Fruit fly (Drosophila melanogaster) whole organism, embryonic: Measurements from ENCODE around the gene RpL18.

ENCODE experiments used
- Bteb2 ChIP-seq: fragments of 200-800 bp; sonication (Bioruptor generic); optimal IDR thresholded peaks from 2 replicates; lab custom pipeline; 2016; ENCODE audit warnings: missing biosample characterization, missing genetic modification characterization
- CG11456 ChIP-seq: fragments of 200-800 bp; sonication (Bioruptor generic); IDR thresholded peaks from 3 replicates; pipeline ENCODE4 v1.3.6; 2022; ENCODE audit warnings: missing biosample characterization, missing genetic modification characterization
- CG14860 ChIP-seq: fragments of 200-800 bp; sonication (Bioruptor generic); IDR thresholded peaks from 3 replicates; pipeline ENCODE4 v1.3.6; 2022; ENCODE audit warnings: missing biosample characterization, missing genetic modification characterization; ENCODE audit not compliant: partially characterized antibody
- CG14965 ChIP-seq: fragments of 200-800 bp; sonication (Bioruptor generic); optimal IDR thresholded peaks from 2 replicates; lab custom pipeline; 2016; ENCODE audit warnings: missing biosample characterization, missing genetic modification characterization, borderline replicate concordance
- CG15073 ChIP-seq: fragments of 200-800 bp; sonication (Bioruptor generic); optimal IDR thresholded peaks from 2 replicates; lab custom pipeline; 2016; ENCODE audit warnings: missing biosample characterization, missing genetic modification characterization
- CG17361 ChIP-seq: fragments of 200-800 bp; sonication (Bioruptor generic); IDR thresholded peaks from 3 replicates; pipeline ENCODE4 v1.3.6; 2022; ENCODE audit warnings: missing biosample characterization, missing genetic modification characterization
- CG18476 ChIP-seq: fragments of 200-800 bp; sonication (Bioruptor generic); optimal IDR thresholded peaks from 2 replicates; lab custom pipeline; 2016; ENCODE audit warnings: missing biosample characterization, mild to moderate bottlenecking, missing genetic modification characterization
- CG2889 ChIP-seq: fragments of 200-800 bp; sonication (Bioruptor generic); IDR thresholded peaks from 3 replicates; pipeline ENCODE4 v1.3.6; 2022; ENCODE audit warnings: missing biosample characterization, missing genetic modification characterization
- CG31365 ChIP-seq: fragments of 200-800 bp; sonication (Bioruptor generic); optimal IDR thresholded peaks from 2 replicates; lab custom pipeline; 2018; ENCODE audit warnings: missing biosample characterization, mild to moderate bottlenecking, missing genetic modification characterization
- CG3838 ChIP-seq: fragments of 200-800 bp; sonication (Bioruptor generic); optimal IDR thresholded peaks from 3 replicates; lab custom pipeline; 2016; ENCODE audit warnings: missing biosample characterization, missing genetic modification characterization
- CG6854 ChIP-seq: fragments of 200-800 bp; sonication (Bioruptor generic); optimal IDR thresholded peaks from 3 replicates; lab custom pipeline; 2017; ENCODE audit warnings: missing biosample characterization, mild to moderate bottlenecking, missing genetic modification characterization
- CG7556 ChIP-seq: fragments of 200-800 bp; sonication (Bioruptor generic); optimal IDR thresholded peaks from 2 replicates; lab custom pipeline; 2017; ENCODE audit warnings: missing biosample characterization, mild to moderate bottlenecking, missing genetic modification characterization
- Chrac-16 ChIP-seq: fragments of 200-800 bp; sonication (Bioruptor generic); optimal IDR thresholded peaks from 3 replicates; lab custom pipeline; 2016; ENCODE audit warnings: missing biosample characterization, missing genetic modification characterization
- Ets65A ChIP-seq: fragments of 200-800 bp; sonication (Bioruptor generic); peaks from one replicate; lab custom pipeline; 2016; ENCODE audit warnings: missing biosample characterization, missing genetic modification characterization
- Fer1 ChIP-seq: fragments of 200-800 bp; sonication (Bioruptor generic); optimal IDR thresholded peaks from 2 replicates; lab custom pipeline; 2017; ENCODE audit warnings: missing biosample characterization, mild to moderate bottlenecking, missing genetic modification characterization
- HLH4C ChIP-seq: fragments of 200-800 bp; sonication (Bioruptor generic); IDR thresholded peaks from 3 replicates; pipeline ENCODE4 v1.3.6; 2022; ENCODE audit warnings: missing biosample characterization, missing genetic modification characterization; ENCODE audit not compliant: partially characterized antibody
- HLH54F ChIP-seq: fragments of 200-800 bp; sonication (Bioruptor generic); optimal IDR thresholded peaks from 3 replicates; lab custom pipeline; 2016; ENCODE audit warnings: missing biosample characterization, missing genetic modification characterization
- Hand ChIP-seq: fragments of 200-800 bp; sonication (Bioruptor generic); optimal IDR thresholded peaks from 2 replicates; lab custom pipeline; 2017; ENCODE audit warnings: mild to moderate bottlenecking, missing biosample characterization, missing genetic modification reagents, missing genetic modification characterization
- HmgZ ChIP-seq: fragments of 200-800 bp; sonication (Bioruptor generic); optimal IDR thresholded peaks from 2 replicates; lab custom pipeline; 2018; ENCODE audit warnings: missing biosample characterization, mild to moderate bottlenecking, missing genetic modification characterization
- Lim3 ChIP-seq: fragments of 200-800 bp; sonication (Bioruptor generic); IDR thresholded peaks from 2 replicates; pipeline ENCODE4 v1.3.6; 2022; ENCODE audit warnings: missing biosample characterization, missing genetic modification characterization
- Myb ChIP-seq: fragments of 200-800 bp; sonication (Bioruptor generic); optimal IDR thresholded peaks from 2 replicates; lab custom pipeline; 2016; ENCODE audit warnings: missing biosample characterization, missing genetic modification characterization
- Nf-YA ChIP-seq: fragments of 200-800 bp; sonication (Bioruptor generic); IDR thresholded peaks from 2 replicates; pipeline ENCODE4 v1.3.6; 2022; ENCODE audit warnings: missing biosample characterization, missing genetic modification characterization
- Opbp ChIP-seq: fragments of 200-800 bp; sonication (Bioruptor generic); IDR thresholded peaks from 3 replicates; pipeline ENCODE4 v1.3.6; 2022; ENCODE audit warnings: missing biosample characterization, missing genetic modification characterization; ENCODE audit not compliant: partially characterized antibody
- Rx ChIP-seq: fragments of 200-800 bp; sonication (Bioruptor generic); IDR thresholded peaks from 2 replicates; pipeline ENCODE4 v1.3.6; 2022; ENCODE audit warnings: missing biosample characterization, missing genetic modification characterization
- Side ChIP-seq: fragments of 200-800 bp; sonication (Bioruptor generic); optimal IDR thresholded peaks from 2 replicates; lab custom pipeline; 2016; ENCODE audit warnings: missing biosample characterization, missing genetic modification characterization
- Sry-δ ChIP-seq: fragments of 200-800 bp; sonication (Bioruptor generic); optimal IDR thresholded peaks from 2 replicates; lab custom pipeline; 2016; ENCODE audit warnings: missing biosample characterization, missing genetic modification characterization
- Usf ChIP-seq: fragments of 200-800 bp; sonication (Bioruptor generic); optimal IDR thresholded peaks from 2 replicates; lab custom pipeline; 2017; ENCODE audit warnings: missing genotype, missing biosample characterization, missing genetic modification characterization
- Xbp1 ChIP-seq: fragments of 200-800 bp; sonication (Bioruptor generic); optimal IDR thresholded peaks from 3 replicates; lab custom pipeline; 2016; ENCODE audit warnings: missing biosample characterization, mild to moderate bottlenecking, missing genetic modification characterization
- YL-1 ChIP-seq: fragments of 200-800 bp; sonication (Bioruptor generic); optimal IDR thresholded peaks from 3 replicates; lab custom pipeline; 2017; ENCODE audit warnings: missing biosample characterization, mild to moderate bottlenecking, missing genetic modification characterization
- ab ChIP-seq: fragments of 200-800 bp; sonication (Bioruptor generic); optimal IDR thresholded peaks from 2 replicates; lab custom pipeline; 2016; ENCODE audit warnings: missing biosample characterization, missing genetic modification characterization
- az2 ChIP-seq: fragments of 200-800 bp; sonication (Bioruptor generic); optimal IDR thresholded peaks from 3 replicates; lab custom pipeline; 2016; ENCODE audit warnings: missing biosample characterization, missing genetic modification characterization
- bcd ChIP-seq: fragments of 200-800 bp; sonication (Bioruptor generic); optimal IDR thresholded peaks from 2 replicates; lab custom pipeline; 2017; ENCODE audit warnings: missing biosample characterization, mild to moderate bottlenecking, missing genetic modification characterization
- dmrt11E ChIP-seq: fragments of 200-800 bp; sonication (Bioruptor generic); optimal IDR thresholded peaks from 3 replicates; lab custom pipeline; 2018; ENCODE audit warnings: missing biosample characterization, mild to moderate bottlenecking, missing genetic modification characterization, moderate library complexity
- gcm ChIP-seq: fragments of 200-800 bp; sonication (Bioruptor generic); optimal IDR thresholded peaks from 2 replicates; lab custom pipeline; 2019; ENCODE audit warnings: missing biosample characterization, mild to moderate bottlenecking, missing genetic modification characterization, moderate library complexity
- gfzf ChIP-seq: fragments of 200-800 bp; sonication (Bioruptor generic); optimal IDR thresholded peaks from 2 replicates; lab custom pipeline; 2016; ENCODE audit warnings: missing biosample characterization, mild to moderate bottlenecking, missing genetic modification characterization, moderate library complexity
- gsb ChIP-seq: fragments of 200-800 bp; sonication (Bioruptor generic); IDR thresholded peaks from 2 replicates; pipeline ENCODE4 v1.3.6; 2022; ENCODE audit warnings: missing biosample characterization, missing genetic modification characterization
- h ChIP-seq: fragments of >200 bp; optimal IDR thresholded peaks from 2 replicates; lab custom pipeline; 2017
- her ChIP-seq: fragments of 200-800 bp; sonication (Bioruptor generic); optimal IDR thresholded peaks from 2 replicates; lab custom pipeline; 2016; ENCODE audit warnings: missing biosample characterization, missing genetic modification characterization
- inv ChIP-seq: fragments of 200-800 bp; sonication (Bioruptor generic); IDR thresholded peaks from 2 replicates; pipeline ENCODE4 v1.3.6; 2022; ENCODE audit warnings: missing biosample characterization, missing genetic modification characterization; ENCODE audit not compliant: partially characterized antibody
- kay ChIP-seq: fragments of 200-800 bp; sonication (Bioruptor generic); optimal IDR thresholded peaks from 2 replicates; lab custom pipeline; 2016; ENCODE audit warnings: missing biosample characterization, missing genetic modification characterization
- onecut ChIP-seq: fragments of 200-800 bp; sonication (Bioruptor generic); IDR thresholded peaks from 2 replicates; pipeline ENCODE4 v1.3.6; 2022; ENCODE audit warnings: missing biosample characterization, missing genetic modification characterization
- peb ChIP-seq: fragments of 200-800 bp; sonication (Bioruptor generic); IDR thresholded peaks from 2 replicates; pipeline ENCODE4 v1.3.6; 2022; ENCODE audit warnings: missing biosample characterization, missing genetic modification characterization
- phol ChIP-seq: fragments of 200-800 bp; sonication (Bioruptor generic); optimal IDR thresholded peaks from 3 replicates; lab custom pipeline; 2018; ENCODE audit warnings: missing biosample characterization, mild to moderate bottlenecking, missing genetic modification characterization, moderate library complexity
- run ChIP-seq: fragments of 200-800 bp; sonication (Bioruptor generic); optimal IDR thresholded peaks from 3 replicates; lab custom pipeline; 2018; ENCODE audit warnings: missing biosample characterization, mild to moderate bottlenecking, missing genetic modification characterization
- salm ChIP-seq: fragments of 200-800 bp; sonication (Bioruptor generic); optimal IDR thresholded peaks from 2 replicates; lab custom pipeline; 2018; ENCODE audit warnings: missing biosample characterization, mild to moderate bottlenecking, missing genetic modification characterization
- schlank ChIP-seq: fragments of 200-800 bp; sonication (Bioruptor generic); optimal IDR thresholded peaks from 2 replicates; lab custom pipeline; 2018; ENCODE audit warnings: missing biosample characterization, mild to moderate bottlenecking, missing genetic modification characterization
- tin ChIP-seq: fragments of 200-800 bp; sonication (Bioruptor generic); optimal IDR thresholded peaks from 3 replicates; lab custom pipeline; 2016; ENCODE audit warnings: missing biosample characterization, missing genetic modification characterization
- trh ChIP-seq: fragments of 200-800 bp; sonication (Bioruptor generic); optimal IDR thresholded peaks from 2 replicates; lab custom pipeline; 2016; ENCODE audit warnings: missing biosample characterization, missing genetic modification characterization
- tx ChIP-seq: fragments of 200-800 bp; sonication (Bioruptor generic); optimal IDR thresholded peaks from 2 replicates; lab custom pipeline; 2016; ENCODE audit warnings: missing biosample characterization, missing genetic modification characterization
- unpg ChIP-seq: fragments of 200-800 bp; sonication (Bioruptor generic); optimal IDR thresholded peaks from 3 replicates; lab custom pipeline; 2018; ENCODE audit warnings: missing biosample characterization, mild to moderate bottlenecking, missing genetic modification characterization, moderate library complexity
- vvl ChIP-seq: fragments of 200-800 bp; sonication (Bioruptor generic); IDR thresholded peaks from 2 replicates; pipeline ENCODE4 v1.3.6; 2022; ENCODE audit warnings: missing biosample characterization, missing genetic modification characterization
- wek ChIP-seq: fragments of 200-800 bp; sonication (Bioruptor generic); optimal IDR thresholded peaks from 3 replicates; lab custom pipeline; 2018; ENCODE audit warnings: missing biosample characterization, mild to moderate bottlenecking, missing genetic modification characterization, moderate library complexity

The RpL18 gene

DNA sequence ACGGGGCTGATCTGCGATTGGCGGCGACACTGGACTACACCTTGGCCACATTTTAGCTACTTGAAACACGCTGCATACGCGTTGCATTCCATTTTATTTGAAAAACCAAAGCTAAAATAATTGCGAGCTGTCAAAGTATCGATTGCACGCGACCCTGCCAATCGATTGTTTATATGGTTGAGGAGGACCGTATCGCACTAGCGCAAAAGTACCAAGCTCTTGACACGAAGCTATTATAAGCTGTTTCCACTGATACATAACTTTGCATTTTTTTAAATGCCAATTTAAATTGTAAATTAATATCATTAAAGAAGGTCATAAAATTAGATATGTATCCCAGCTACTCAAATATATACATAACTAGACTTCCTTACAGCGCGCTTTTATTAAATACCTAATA lies 8.0 kb upstream of the RpL18 start, which contains the start of gene Cdc27 (continued):
- TF ChIP-seq tx (GFP tag; lab: Kevin White, UChicago) (no peak), Side (GFP tag; lab: Kevin White, UChicago) (peak; percentile 26), Lim3 (GFP tag; lab: Robert Waterston, UW) (no peak), kay (GFP tag; lab: Kevin White, UChicago) (peak; percentile 9), inv (GFP tag; lab: Robert Waterston, UW) (peak; percentile 64), HLH54F (GFP tag; lab: Kevin White, UChicago) (peak; percentile 22), HLH4C (peak; percentile 71), h (lab: Kevin White, UChicago) (no peak), schlank (tag; lab: Kevin White, UChicago) (no peak), Myb (GFP tag; lab: Kevin White, UChicago) (peak; percentile 32), CG2889 (GFP tag; lab: Robert Waterston, UW) (no peak), Rx (GFP tag; lab: Robert Waterston, UW) (no peak), Usf (GFP tag; lab: Kevin White, UChicago) (no peak), run (no peak), CG7556 (no peak), gsb (GFP tag; lab: Robert Waterston, UW) (no peak), salm (tag; lab: Kevin White, UChicago) (no peak), phol (tag; lab: Kevin White, UChicago) (peak; percentile 66), Hand (GFP tag; lab: Kevin White, UChicago) (no peak), Chrac-16 (GFP tag; lab: Kevin White, UChicago) (peak; percentile 39), CG15073 (GFP tag; lab: Kevin White, UChicago) (no peak), az2 (GFP tag; lab: Kevin White, UChicago) (peak; percentile 8), Xbp1 (GFP tag; lab: Kevin White, UChicago) (peak; percentile 33), Ets65A (GFP tag; lab: Kevin White, UChicago) (peak; percentile 70), CG18476 (GFP tag; lab: Kevin White, UChicago) (peak; percentile 21), Fer1 (no peak), gfzf (GFP tag; lab: Kevin White, UChicago) (peak; percentile 91), HmgZ (tag; lab: Kevin White, UChicago) (peak; percentile 47), bcd (GFP tag; lab: Kevin White, UChicago) (peak; percentile 42), wek (GFP tag; lab: Kevin White, UChicago) (peak; percentile 21), CG17361 (GFP tag; lab: Robert Waterston, UW) (peak; percentile 60), CG14965 (GFP tag; lab: Kevin White, UChicago) (no peak), peb (GFP tag; lab: Robert Waterston, UW) (no peak), CG3838 (GFP tag; lab: Kevin White, UChicago) (peak; percentile 82), CG14860 (GFP tag; lab: Robert Waterston, UW) (peak; percentile 74), her (GFP tag; lab: Kevin White, UChicago) (no peak), CG6854 (GFP tag; lab: Kevin White, UChicago) (no peak), YL-1 (peak; percentile 79), Bteb2 (GFP tag; lab: Kevin White, UChicago) (peak; percentile 29), unpg (GFP tag; lab: Kevin White, UChicago) (peak; percentile 28), Sry-δ (GFP tag; lab: Kevin White, UChicago) (peak; percentile 74), ab (GFP tag; lab: Kevin White, UChicago) (no peak), dmrt11E (tag; lab: Kevin White, UChicago) (peak; percentile 38), Opbp (GFP tag; lab: Robert Waterston, UW) (peak; percentile 75), CG11456 (GFP tag; lab: Robert Waterston, UW) (no peak), Nf-YA (GFP tag; lab: Robert Waterston, UW) (no peak), trh (GFP tag; lab: Kevin White, UChicago) (no peak), tin (peak; percentile 49), CG31365 (tag; lab: Kevin White, UChicago) (no peak), vvl (peak; percentile 86), onecut (GFP tag; lab: Robert Waterston, UW) (peak; percentile 47), gcm (no peak)
